Worm (Caenorhabditis elegans): ENCODE results near the gene ocam-1.

ocam-1 gene

DNA sequence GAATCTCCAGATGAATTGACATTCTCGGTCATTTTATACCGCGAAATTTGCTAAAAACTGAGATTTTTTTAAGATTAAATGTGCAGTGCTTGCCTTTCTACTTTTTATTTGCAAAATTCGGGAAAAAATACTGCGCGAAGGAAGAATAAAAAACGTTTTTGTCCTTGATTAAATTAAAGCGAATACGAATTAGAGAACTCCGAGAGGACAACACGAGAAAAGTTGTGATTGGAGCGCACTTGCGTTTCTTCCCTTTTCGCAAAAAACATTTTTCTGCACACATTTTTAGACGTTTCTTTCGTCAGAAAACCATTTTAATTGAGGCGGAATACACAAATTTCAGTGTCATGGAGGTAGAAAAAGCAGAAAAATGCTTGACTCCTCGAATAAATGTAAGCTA, 17.9 kb upstream of the ocam-1 start, which contains the start of the genes trm-1 and ints-2 (continued):
- peak; percentile 36 for TF ChIP-seq lsy-2 (tag; optimal IDR thresholded peaks at IDR 0.05)

DNA sequence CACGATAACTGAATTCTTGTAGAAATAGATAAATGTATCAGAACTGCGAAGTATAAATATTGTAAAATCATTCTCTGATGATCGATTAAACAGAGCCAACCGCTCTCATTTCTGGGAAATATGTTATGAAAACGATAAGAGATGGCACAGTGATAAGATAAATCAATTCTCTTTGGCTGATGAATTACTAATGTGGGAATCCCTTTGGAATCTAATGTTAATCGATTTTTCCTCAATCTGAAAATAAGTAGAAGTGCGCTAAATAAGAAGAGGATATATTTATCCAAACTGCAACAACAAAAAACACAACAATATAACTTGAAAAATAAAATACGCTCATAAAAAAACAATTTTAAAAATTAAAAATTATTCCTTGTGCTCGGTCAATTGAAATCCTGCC, 15.3 kb upstream of the ocam-1 start, which contains the start of gene cest-2.3:
Gene cest-2.3, minus strand, starts transcription at position 101 of the 400 bp plus-strand sequence.
- TF ChIP-seq ham-2 (GFP tag; optimal IDR thresholded peaks at IDR 0.05): no peak
- TF ChIP-seq nhr-2 (tag; optimal IDR thresholded peaks at IDR 0.05): no peak
- TF ChIP-seq tbx-8 (GFP tag; optimal IDR thresholded peaks at IDR 0.05): no peak
- TF ChIP-seq cnd-1 (tag; optimal IDR thresholded peaks at IDR 0.05): no peak
- TF ChIP-seq nhr-12 (tag; optimal IDR thresholded peaks at IDR 0.05): no peak
- no peak for TF ChIP-seq sptf-1 (tag; optimal IDR thresholded peaks at IDR 0.05)
- TF ChIP-seq nhr-76 (tag; optimal IDR thresholded peaks at IDR 0.05): no peak
- no peak for TF ChIP-seq flh-1 (GFP tag; optimal IDR thresholded peaks at IDR 0.05)
- TF ChIP-seq nhr-28 (tag; optimal IDR thresholded peaks at IDR 0.05): no peak
- no peak for TF ChIP-seq unc-62 (GFP tag; optimal IDR thresholded peaks at IDR 0.05)
- no peak for TF ChIP-seq pha-4 (tag; optimal IDR thresholded peaks at IDR 0.05)
- TF ChIP-seq drap-1 (GFP tag; optimal IDR thresholded peaks at IDR 0.05): no peak
- no peak for TF ChIP-seq mls-2 (tag; optimal IDR thresholded peaks at IDR 0.05)
- no peak for TF ChIP-seq nhr-237 (tag; optimal IDR thresholded peaks at IDR 0.05)
- TF ChIP-seq ceh-83 (GFP tag; optimal IDR thresholded peaks at IDR 0.05): no peak
- TF ChIP-seq lin-32 (GFP tag; optimal IDR thresholded peaks at IDR 0.05): no peak

DNA sequence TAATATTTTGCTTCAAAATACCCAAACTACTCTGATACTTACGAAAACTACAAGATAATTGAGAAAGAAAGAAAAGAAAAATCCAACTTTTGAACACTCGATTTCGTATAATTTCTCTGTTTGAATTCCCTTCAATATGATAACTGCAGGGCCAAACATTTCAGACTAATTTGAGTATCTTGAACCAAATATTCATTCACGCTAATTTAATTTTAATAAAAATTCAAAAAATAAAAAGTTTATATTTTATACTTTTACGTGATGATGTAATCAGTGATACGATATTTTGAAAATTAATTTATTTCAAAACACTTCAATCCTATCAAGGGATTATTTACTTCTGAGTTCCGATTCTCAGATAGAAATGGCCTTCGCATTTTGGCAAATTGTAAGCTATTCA, 12.4 kb upstream of the ocam-1 start, which contains the start of gene ZC376.8:
Gene ZC376.8, plus strand, starts transcription at position 301 of the 400 bp plus-strand sequence.
- TF ChIP-seq ztf-11 (tag; optimal IDR thresholded peaks at IDR 0.05) (no peak), lsy-2 (tag; optimal IDR thresholded peaks at IDR 0.05) (no peak), ceh-39 (tag; optimal IDR thresholded peaks at IDR 0.05) (no peak), ham-2 (GFP tag; optimal IDR thresholded peaks at IDR 0.05) (no peak), tbx-8 (GFP tag; optimal IDR thresholded peaks at IDR 0.05) (no peak)

DNA sequence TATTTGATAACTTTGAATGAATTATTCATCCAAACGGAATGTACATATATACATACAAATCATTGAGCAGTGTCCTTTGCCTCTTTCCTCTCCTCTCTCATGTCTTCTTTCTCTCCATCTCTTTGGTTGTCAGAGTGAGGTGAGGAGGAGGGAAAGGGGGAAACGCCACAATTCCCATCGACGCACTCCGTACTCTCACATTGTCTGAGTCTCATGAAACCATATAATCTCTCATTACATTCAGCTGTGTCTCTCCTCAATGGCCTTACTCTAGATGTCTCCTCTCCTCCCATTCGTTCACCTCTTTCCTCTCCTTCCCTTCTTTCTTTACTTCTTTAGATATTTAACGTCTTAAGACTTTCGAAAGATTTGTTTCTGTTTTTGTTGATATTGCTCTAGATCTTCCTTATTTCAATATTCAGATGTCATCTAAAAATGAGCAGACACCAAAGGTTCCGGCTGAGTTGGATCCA, 10.2 kb upstream of the ocam-1 start, which contains the start of gene ceh-74:
Gene ceh-74, plus strand, starts transcription at position 423 of the 473 bp plus-strand sequence.
- TF ChIP-seq mep-1 (tag; optimal IDR thresholded peaks at IDR 0.05): peak; percentile 32
- TF ChIP-seq nhr-2 (tag; optimal IDR thresholded peaks at IDR 0.05): no peak

DNA sequence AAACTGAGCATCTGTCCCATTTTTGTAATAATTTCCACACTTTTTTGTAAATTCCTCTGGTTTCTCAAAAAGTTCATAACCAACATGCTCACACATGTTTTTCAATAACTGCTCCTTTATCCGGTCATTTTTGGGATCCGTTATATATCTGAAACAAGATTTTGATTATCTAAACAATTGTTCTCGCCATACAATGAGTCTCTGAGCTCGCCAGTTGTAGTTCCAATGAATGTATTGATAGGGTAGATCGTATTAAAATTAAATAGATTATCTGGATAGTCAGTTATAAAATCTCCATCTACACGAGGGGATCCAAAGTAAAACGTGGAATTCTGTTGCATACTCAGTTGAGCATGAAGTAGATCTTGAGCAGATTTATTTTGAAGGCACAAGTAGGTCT, 9.0 kb upstream of the ocam-1 start:
- TF ChIP-seq pha-4 (tag; optimal IDR thresholded peaks at IDR 0.05): no peak
- no peak for TF ChIP-seq zip-8 (tag; optimal IDR thresholded peaks at IDR 0.05)
- no peak for TF ChIP-seq sem-2 (GFP tag; optimal IDR thresholded peaks at IDR 0.05)
- TF ChIP-seq hlh-1 (tag; optimal IDR thresholded peaks at IDR 0.05): no peak
- no peak for TF ChIP-seq lin-32 (GFP tag; optimal IDR thresholded peaks at IDR 0.05)

DNA sequence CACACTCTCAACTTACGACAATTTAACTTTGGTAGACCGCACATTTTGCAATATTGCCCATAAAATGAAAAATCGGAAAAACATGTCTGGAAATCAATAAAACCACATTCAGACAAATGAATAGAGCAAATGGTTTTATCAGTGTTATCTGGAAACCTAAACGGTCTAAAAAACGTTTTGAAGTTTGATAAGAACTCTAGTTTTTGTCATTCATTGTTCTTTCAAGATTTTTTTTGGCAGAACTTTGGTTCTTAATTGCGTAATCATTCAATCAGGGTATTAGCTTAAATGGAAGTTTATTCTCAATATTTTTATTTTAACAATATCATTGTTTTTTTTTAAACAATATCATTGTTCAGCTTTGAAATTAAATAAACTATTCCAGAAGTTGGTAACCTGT, 7.7 kb upstream of the ocam-1 start, which contains the start of gene cest-2.2:
Gene cest-2.2, minus strand, starts transcription at position 140 of the 400 bp plus-strand sequence.
- peak; percentile 85 for TF ChIP-seq zip-8 (tag; optimal IDR thresholded peaks at IDR 0.05)
- TF ChIP-seq nhr-2 (tag; optimal IDR thresholded peaks at IDR 0.05): no peak

DNA sequence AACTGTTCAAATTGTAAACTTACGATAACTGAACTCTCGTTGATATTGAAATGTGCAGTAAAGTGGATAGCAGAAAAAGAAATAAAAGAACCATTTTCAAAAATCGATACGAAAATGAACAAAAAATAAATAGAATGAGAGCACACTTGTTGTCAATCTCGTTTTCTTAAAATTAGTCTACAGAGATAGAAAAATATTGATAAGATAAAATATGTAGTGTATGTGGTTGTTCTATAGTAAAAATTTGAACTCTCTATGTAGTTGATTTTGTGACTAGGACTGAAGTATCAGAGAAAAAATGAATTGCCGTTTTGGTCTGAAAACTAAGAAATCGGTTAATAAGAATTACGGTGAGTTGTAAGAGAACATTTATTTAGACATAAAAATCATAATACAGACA, 3.8 kb upstream of the ocam-1 start, which contains the start of gene cest-2.1:
Gene cest-2.1, minus strand, starts transcription at position 198 of the 400 bp plus-strand sequence.
- TF ChIP-seq sem-2 (GFP tag; optimal IDR thresholded peaks at IDR 0.05): no peak
- no peak for TF ChIP-seq nhr-237 (tag; optimal IDR thresholded peaks at IDR 0.05)
- no peak for TF ChIP-seq ceh-39 (tag; optimal IDR thresholded peaks at IDR 0.05)
- no peak for TF ChIP-seq flh-1 (GFP tag; optimal IDR thresholded peaks at IDR 0.05)
- TF ChIP-seq pha-4 (tag; optimal IDR thresholded peaks at IDR 0.05): no peak
- no peak for TF ChIP-seq lsy-2 (tag; optimal IDR thresholded peaks at IDR 0.05)
- TF ChIP-seq zip-8 (tag; optimal IDR thresholded peaks at IDR 0.05): no peak
- no peak for TF ChIP-seq drap-1 (GFP tag; optimal IDR thresholded peaks at IDR 0.05)
- no peak for TF ChIP-seq mab-5 (tag; optimal IDR thresholded peaks at IDR 0.05)
- TF ChIP-seq lin-32 (GFP tag; optimal IDR thresholded peaks at IDR 0.05): no peak
- TF ChIP-seq ztf-11 (tag; optimal IDR thresholded peaks at IDR 0.05): no peak
- no peak for TF ChIP-seq ces-1 (GFP tag; optimal IDR thresholded peaks at IDR 0.05)
- TF ChIP-seq ham-2 (GFP tag; optimal IDR thresholded peaks at IDR 0.05): no peak
- TF ChIP-seq hlh-1 (tag; optimal IDR thresholded peaks at IDR 0.05): no peak
- TF ChIP-seq unc-120 (tag; optimal IDR thresholded peaks at IDR 0.05; ENCODE audit: poor library complexity, severe bottlenecking): no peak

All from whole organism, mixed stage, embryonic.